Worm (Caenorhabditis elegans): Measurements from ENCODE around the gene ergi-3.

Gene ergi-3

DNA sequence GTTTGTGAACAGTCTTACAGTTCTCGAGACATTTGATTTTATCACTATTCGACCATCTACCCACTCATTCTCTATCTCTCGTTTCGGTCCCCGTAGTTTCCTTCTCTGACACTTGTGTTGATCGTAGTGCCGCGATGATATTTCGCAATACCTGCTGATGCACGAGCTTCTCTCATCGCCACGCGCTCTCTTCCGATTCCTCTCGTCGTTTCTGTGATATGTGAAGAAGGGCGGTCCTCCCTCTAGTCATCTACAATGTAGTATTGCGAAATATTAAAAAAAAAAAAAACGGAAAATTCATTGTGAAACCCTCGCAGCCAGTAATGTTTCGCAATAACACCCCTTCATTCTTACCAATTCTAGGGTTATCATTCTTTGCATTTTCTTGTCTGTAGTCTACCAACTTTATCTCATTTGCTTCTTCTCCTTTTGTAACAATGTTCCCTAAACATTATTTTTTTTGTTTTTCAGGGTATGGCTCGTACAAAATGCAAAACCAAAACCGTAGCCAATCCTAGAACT, 9.0 kb downstream of the ergi-3 start, which contains the start of gene nipi-3 (continued):
- TF ChIP-seq sup-37 (GFP tag; optimal IDR thresholded peaks at IDR 0.05) (peak; percentile 76), dsc-1 (tag; optimal IDR thresholded peaks at IDR 0.05) (peak; percentile 68), jun-1 (tag; optimal IDR thresholded peaks at IDR 0.05) (peak; percentile 98), C16A3.4 (tag; optimal IDR thresholded peaks at IDR 0.05) (peak; percentile 95), ceh-82 (tag; optimal IDR thresholded peaks at IDR 0.05) (peak; percentile 92 to 96 (median 94)), vab-15 (tag; optimal IDR thresholded peaks at IDR 0.05) (no peak), snu-23 (GFP tag; optimal IDR thresholded peaks at IDR 0.05) (peak; percentile 94), ets-5 (GFP tag; IDR thresholded peaks at IDR 0.05) (no peak), mep-1 (tag; optimal IDR thresholded peaks at IDR 0.05) (peak; percentile 94), lsy-2 (tag; optimal IDR thresholded peaks at IDR 0.05) (peak; percentile 84 to 91), ceh-63 (GFP tag; optimal IDR thresholded peaks at IDR 0.05) (no peak), ces-1 (GFP tag; optimal IDR thresholded peaks at IDR 0.05) (no peak), zag-1 (tag; optimal IDR thresholded peaks at IDR 0.05) (no peak), nhr-12 (tag; optimal IDR thresholded peaks at IDR 0.05) (peak; percentile 84), fkh-4 (tag; optimal IDR thresholded peaks at IDR 0.05; ENCODE audit: borderline replicate concordance) (no peak), nhr-47 (tag; optimal IDR thresholded peaks at IDR 0.05) (peak; percentile 90), nhr-11 (tag; optimal IDR thresholded peaks at IDR 0.05) (peak; percentile 92), ama-1 (optimal IDR thresholded peaks at IDR 0.05) (no peak), ztf-4 (tag; optimal IDR thresholded peaks at IDR 0.05) (peak; percentile 80), lin-13 (GFP tag; optimal IDR thresholded peaks at IDR 0.05) (peak; percentile 86), blmp-1 (tag; optimal IDR thresholded peaks at IDR 0.05) (peak; percentile 43), swsn-7 (tag; optimal IDR thresholded peaks at IDR 0.05) (peak; percentile 93), lin-14 (GFP tag; optimal IDR thresholded peaks at IDR 0.05) (peak; percentile 98), unc-98 (GFP tag; IDR thresholded peaks at IDR 0.05) (peak; percentile 45; the same call in 1 of the 2 replicates), rnt-1 (tag; optimal IDR thresholded peaks at IDR 0.05) (peak; percentile 82), nhr-85 (tag) (peak; percentile 93), nhr-28 (tag; optimal IDR thresholded peaks at IDR 0.05) (peak; percentile 84), elt-2 (tag; optimal IDR thresholded peaks at IDR 0.05) (peak; percentile 87), pag-3 (tag; optimal IDR thresholded peaks at IDR 0.05; ENCODE audit: borderline replicate concordance, insufficient read depth) (peak; percentile 14), unc-130 (tag; optimal IDR thresholded peaks at IDR 0.05) (peak; percentile 92), lin-35 (GFP tag; optimal IDR thresholded peaks at IDR 0.05) (peak; percentile 71 to 85), xbp-1 (tag; optimal IDR thresholded peaks at IDR 0.05) (peak; percentile 83), tbx-2 (tag; optimal IDR thresholded peaks at IDR 0.05) (peak; percentile 83), aha-1 (tag; optimal IDR thresholded peaks at IDR 0.05) (no peak), ztf-11 (tag; optimal IDR thresholded peaks at IDR 0.05) (no peak), dpl-1 (GFP tag; optimal IDR thresholded peaks at IDR 0.05) (peak; percentile 37 to 52 (median 39)), nhr-19 (GFP tag; conservative IDR thresholded peaks at IDR 0.05) (peak; percentile 85), fos-1 (tag; optimal IDR thresholded peaks at IDR 0.05) (peak; percentile 88), hlh-4 (tag; optimal IDR thresholded peaks at IDR 0.05) (no peak), nhr-84 (tag; optimal IDR thresholded peaks at IDR 0.05) (no peak), zip-4 (GFP tag; optimal IDR thresholded peaks at IDR 0.05) (peak; percentile 100), nhr-76 (tag; optimal IDR thresholded peaks at IDR 0.05) (no peak), lin-15B (tag; optimal IDR thresholded peaks at IDR 0.05) (peak; percentile 56), unc-86 (tag; optimal IDR thresholded peaks at IDR 0.05) (peak; percentile 62), fkh-8 (tag; optimal IDR thresholded peaks at IDR 0.05) (peak; percentile 89), nhr-71 (tag; optimal IDR thresholded peaks at IDR 0.05) (peak; percentile 97), ceh-8 (GFP tag; optimal IDR thresholded peaks at IDR 0.05) (peak; percentile 69), lin-39 (tag; optimal IDR thresholded peaks at IDR 0.05) (peak; percentile 19), unc-30 (tag; optimal IDR thresholded peaks at IDR 0.05) (peak; percentile 4), mab-9 (GFP tag; IDR thresholded peaks at IDR 0.05) (peak; percentile 52; the same call in 1 of the 2 replicates), sptf-1 (tag; optimal IDR thresholded peaks at IDR 0.05) (no peak), tlp-1 (tag; optimal IDR thresholded peaks at IDR 0.05) (no peak), nhr-237 (tag; optimal IDR thresholded peaks at IDR 0.05) (peak; percentile 95)
